Worm (Caenorhabditis elegans): ENCODE measurements around the gene clec-147.

Gene clec-147

DNA sequence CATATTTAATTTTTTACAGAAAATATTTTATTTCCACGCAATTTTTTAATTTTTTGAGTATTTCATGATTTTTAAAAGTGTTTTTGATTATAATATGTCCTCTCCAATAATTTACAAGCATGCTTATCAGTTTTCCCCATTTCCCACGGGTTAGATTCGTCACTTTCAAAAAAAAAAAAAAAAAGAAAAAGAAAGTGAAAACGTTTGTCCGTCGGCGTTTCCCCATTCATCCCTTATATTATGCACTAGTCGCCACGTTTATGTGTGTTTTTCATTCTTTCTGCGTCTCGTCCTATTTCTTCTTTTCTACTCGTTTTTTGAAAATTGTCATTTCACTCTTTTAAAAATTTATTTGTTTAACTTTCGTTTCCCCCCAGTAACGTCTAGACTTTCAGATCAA is 48.2 kb downstream of the clec-147 start, which contains the start of gene vnut-1 (continued):
- TF ChIP-seq nhr-28 (tag; optimal IDR thresholded peaks at IDR 0.05): peak; percentile 78
- TF ChIP-seq daf-19 (GFP tag; conservative IDR thresholded peaks at IDR 0.05): no peak
- no peak for TF ChIP-seq nhr-102 (tag; optimal IDR thresholded peaks at IDR 0.05)
- no peak for TF ChIP-seq arid-1 (GFP tag; conservative IDR thresholded peaks at IDR 0.05)
- TF ChIP-seq nhr-11 (tag; optimal IDR thresholded peaks at IDR 0.05): no peak
- no peak for TF ChIP-seq daf-8 (GFP tag; IDR thresholded peaks at IDR 0.05)
- TF ChIP-seq fos-1 (tag; optimal IDR thresholded peaks at IDR 0.05): no peak
- no peak for TF ChIP-seq dmd-9 (GFP tag; IDR thresholded peaks at IDR 0.05)
- no peak for TF ChIP-seq nhr-42 (GFP tag; IDR thresholded peaks at IDR 0.05)

DNA sequence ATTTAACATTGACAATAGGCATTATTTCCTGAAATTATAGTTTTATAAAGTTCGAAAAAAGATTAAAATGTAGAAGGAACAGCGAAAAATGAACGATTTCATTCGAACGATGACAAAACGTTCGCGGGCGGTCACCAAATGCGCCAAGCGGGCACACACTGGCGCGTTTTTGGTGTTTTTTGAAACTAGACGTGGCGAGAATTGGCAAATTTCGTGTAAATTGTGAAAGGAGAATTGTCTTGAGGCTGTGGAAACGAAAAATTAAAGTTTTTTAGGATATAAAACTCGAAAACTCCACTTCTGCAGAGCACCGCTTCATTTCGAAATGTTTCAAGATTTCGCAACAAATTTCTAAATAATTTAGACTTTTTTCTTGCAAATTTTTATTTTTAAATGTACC is 49.0 kb downstream of the clec-147 start, which contains the start of gene usp-14:
Gene usp-14, minus strand, starts transcription at position 28 of the 400 bp plus-strand sequence.
- TF ChIP-seq daf-19 (GFP tag; conservative IDR thresholded peaks at IDR 0.05) (no peak), mdl-1 (tag; optimal IDR thresholded peaks at IDR 0.05) (no peak), snpc-4 (tag; optimal IDR thresholded peaks at IDR 0.05) (no peak), ztf-7 (tag; optimal IDR thresholded peaks at IDR 0.05) (peak; percentile 23), hlh-30 (tag; optimal IDR thresholded peaks at IDR 0.05; ENCODE audit: insufficient read depth) (peak; percentile 18), mes-2 (tag; optimal IDR thresholded peaks at IDR 0.05; ENCODE audit: poor library complexity, severe bottlenecking) (peak; percentile 81), Y105C5A.15 (GFP tag; IDR thresholded peaks at IDR 0.05) (no peak), lin-38 (GFP tag; IDR thresholded peaks at IDR 0.05) (peak; percentile 71), saeg-2 (GFP tag; IDR thresholded peaks at IDR 0.05) (no peak), dmd-6 (GFP tag; IDR thresholded peaks at IDR 0.05) (peak; percentile 53), nhr-42 (GFP tag; IDR thresholded peaks at IDR 0.05) (peak; percentile 80), dpl-1 (GFP tag; optimal IDR thresholded peaks at IDR 0.05) (peak; percentile 86), nhr-28 (tag; optimal IDR thresholded peaks at IDR 0.05) (peak; percentile 19), mxl-3 (GFP tag; optimal IDR thresholded peaks at IDR 0.05) (peak; percentile 3), ceh-28 (tag; optimal IDR thresholded peaks at IDR 0.05) (no peak), dmd-8 (GFP tag; IDR thresholded peaks at IDR 0.05) (no peak), zfp-3 (GFP tag; conservative IDR thresholded peaks at IDR 0.05) (0 out of 2 replicates have a peak, but pooled peaks have one; percentile 23), spr-1 (tag; optimal IDR thresholded peaks at IDR 0.05) (peak; percentile 24), F37D6.2 (tag; optimal IDR thresholded peaks at IDR 0.05) (peak; percentile 15), fkh-10 (GFP tag; optimal IDR thresholded peaks at IDR 0.05) (peak; percentile 21), php-3 (GFP tag; IDR thresholded peaks at IDR 0.05) (no peak), unc-62 (GFP tag; optimal IDR thresholded peaks at IDR 0.05 in 1 of 2) (no peak), unc-62 (tag; optimal IDR thresholded peaks at IDR 0.05) (no peak), lir-3 (tag; optimal IDR thresholded peaks at IDR 0.05) (no peak), ceh-82 (tag; optimal IDR thresholded peaks at IDR 0.05) (no peak), aly-2 (tag; optimal IDR thresholded peaks at IDR 0.05) (no peak), Y5F2A.4 (GFP tag; optimal IDR thresholded peaks at IDR 0.05) (no peak), T26A8.4 (GFP tag; IDR thresholded peaks at IDR 0.05) (0 out of 2 replicates have a peak, but pooled peaks have one; percentile 23), rbr-2 (tag; optimal IDR thresholded peaks at IDR 0.05) (peak; percentile 44), vab-7 (GFP tag; IDR thresholded peaks at IDR 0.05) (0 out of 2 replicates have a peak, but pooled peaks have one; percentile 16), nhr-6 (tag; optimal IDR thresholded peaks at IDR 0.05) (no peak), lsy-2 (tag; optimal IDR thresholded peaks at IDR 0.05) (peak in 1 of 2 experiments; percentile 79), hmg-1.1 (GFP tag; IDR thresholded peaks at IDR 0.05) (peak; percentile 55; the same call in 1 of the 2 replicates), sdz-12 (GFP tag; optimal IDR thresholded peaks at IDR 0.05) (no peak), nhr-102 (tag; optimal IDR thresholded peaks at IDR 0.05) (peak; percentile 15), D1046.2 (GFP tag; IDR thresholded peaks at IDR 0.05) (no peak), hif-1 (tag; optimal IDR thresholded peaks at IDR 0.05) (peak in 1 of 2 experiments; percentile 71), hlh-11 (tag; optimal IDR thresholded peaks at IDR 0.05) (peak; percentile 57), nhr-76 (tag; optimal IDR thresholded peaks at IDR 0.05) (no peak), mep-1 (tag; optimal IDR thresholded peaks at IDR 0.05) (peak; percentile 53), dve-1 (tag; optimal IDR thresholded peaks at IDR 0.05; ENCODE audit: insufficient read depth) (peak; percentile 67), aha-1 (tag) (peak; percentile 98), nhr-77 (tag; optimal IDR thresholded peaks at IDR 0.05) (peak; percentile 60), ceh-20 (GFP tag; IDR thresholded peaks at IDR 0.05) (peak; percentile 28; the same call in 1 of the 2 replicates)
